Worm (Caenorhabditis elegans) whole organism, L2 larva: ENCODE results near the gene metl-9.

ENCODE experiments used
- Y55F3AM.14 ChIP-seq: fragments of 200-800 bp; sonication (Bioruptor generic); optimal IDR thresholded peaks from 2 replicates; lab custom pipeline; 2018; ENCODE audit warnings: mild to moderate bottlenecking, missing genetic modification characterization, missing compliant biosample characterization
- ZK546.5 ChIP-seq: sonication (generic microtip); optimal IDR thresholded peaks from 2 replicates; lab custom pipeline; 2017; ENCODE audit warnings: missing biosample characterization, missing genetic modification characterization
- alr-1 ChIP-seq: fragments of 150-350 bp; optimal IDR thresholded peaks from 2 replicates; lab custom pipeline; 2014; ENCODE audit warnings: missing biosample characterization, missing genetic modification characterization
- aly-2 ChIP-seq: fragments of 150-350 bp; optimal IDR thresholded peaks from 2 replicates; lab custom pipeline; 2014; ENCODE audit warnings: missing biosample characterization, missing genetic modification characterization
- ama-1 ChIP-seq: fragments of 150-350 bp; optimal IDR thresholded peaks from 2 replicates; lab custom pipeline; 2018; ENCODE audit warnings: inconsistent platforms
- blmp-1 ChIP-seq: sonication (generic microtip); optimal IDR thresholded peaks from 2 replicates; lab custom pipeline; 2017; ENCODE audit warnings: missing genetic modification characterization, mild to moderate bottlenecking, missing compliant biosample characterization, antibody characterized with exemption, moderate library complexity; ENCODE audit not compliant: insufficient read depth
- ceh-16 ChIP-seq: fragments of 150-350 bp; optimal IDR thresholded peaks from 2 replicates; lab custom pipeline; 2014; ENCODE audit warnings: missing biosample characterization, missing genetic modification characterization
- crh-2 ChIP-seq: sonication (generic microtip); optimal IDR thresholded peaks from 2 replicates; lab custom pipeline; 2017; ENCODE audit warnings: missing biosample characterization, missing genetic modification characterization
- dmd-4 ChIP-seq: sonication (generic microtip); optimal IDR thresholded peaks from 2 replicates; lab custom pipeline; 2017; ENCODE audit warnings: missing biosample characterization, missing genetic modification characterization
- egl-27 ChIP-seq: sonication (generic microtip); optimal IDR thresholded peaks from 3 replicates; lab custom pipeline; 2017; ENCODE audit warnings: missing biosample characterization, missing genetic modification reagents, missing genetic modification characterization
- elt-1 ChIP-seq: fragments of 150-350 bp; optimal IDR thresholded peaks from 2 replicates; lab custom pipeline; 2014; ENCODE audit warnings: missing biosample characterization, missing genetic modification characterization
- elt-3 ChIP-seq: sonication (generic microtip); optimal IDR thresholded peaks from 2 replicates; lab custom pipeline; 2017; ENCODE audit warnings: missing biosample characterization, missing genetic modification characterization
- fos-1 ChIP-seq: fragments of 150-350 bp; optimal IDR thresholded peaks from 2 replicates; lab custom pipeline; 2014; ENCODE audit warnings: missing biosample characterization, missing genetic modification characterization
- gmeb-1 ChIP-seq: fragments of 150-350 bp; optimal IDR thresholded peaks from 2 replicates; lab custom pipeline; 2014; ENCODE audit warnings: missing biosample characterization, missing genetic modification characterization
- lin-13 ChIP-seq: fragments of 150-350 bp; optimal IDR thresholded peaks from 2 replicates; lab custom pipeline; 2014; ENCODE audit warnings: missing biosample characterization, missing genetic modification reagents, missing genetic modification characterization
- lin-39 ChIP-seq: fragments of 150-350 bp; optimal IDR thresholded peaks from 2 replicates; lab custom pipeline; 2014; ENCODE audit warnings: missing biosample characterization, missing genetic modification reagents, missing genetic modification characterization
- lsy-2 ChIP-seq, 2 experiments: fragments of 150-350 bp in 1 of 2; sonication (generic microtip) in 1 of 2; optimal IDR thresholded peaks; 2 replicates each; lab custom pipeline; 2014 to 2017; ENCODE audit warnings: missing biosample characterization in 2 of 2, missing genetic modification characterization in 2 of 2
- mab-5 ChIP-seq: fragments of 150-350 bp; optimal IDR thresholded peaks from 2 replicates; lab custom pipeline; 2014; ENCODE audit warnings: missing biosample characterization, missing genetic modification characterization
- mdl-1 ChIP-seq, 2 experiments: fragments of 150-350 bp in 1 of 2; sonication (generic microtip) in 1 of 2; optimal IDR thresholded peaks; 2 replicates each; lab custom pipeline; 2017; ENCODE audit warnings: missing biosample characterization in 2 of 2, missing genetic modification characterization in 2 of 2
- nhr-10 ChIP-seq: sonication (generic microtip); optimal IDR thresholded peaks from 2 replicates; lab custom pipeline; 2017; ENCODE audit warnings: missing biosample characterization, missing genetic modification characterization
- nhr-12 ChIP-seq: fragments of 150-350 bp; optimal IDR thresholded peaks from 2 replicates; lab custom pipeline; 2014; ENCODE audit warnings: missing biosample characterization, missing genetic modification characterization
- nhr-129 ChIP-seq: fragments of 150-350 bp; optimal IDR thresholded peaks from 2 replicates; lab custom pipeline; 2014; ENCODE audit warnings: missing biosample characterization, missing genetic modification characterization
- nhr-21 ChIP-seq: fragments of 150-350 bp; optimal IDR thresholded peaks from 2 replicates; lab custom pipeline; 2014; ENCODE audit warnings: missing biosample characterization, missing genetic modification characterization
- nhr-23 ChIP-seq: fragments of 150-350 bp; optimal IDR thresholded peaks from 2 replicates; lab custom pipeline; 2014; ENCODE audit warnings: missing biosample characterization, missing genetic modification reagents, missing genetic modification characterization
- nhr-237 ChIP-seq: fragments of 150-350 bp; optimal IDR thresholded peaks from 2 replicates; lab custom pipeline; 2014; ENCODE audit warnings: missing biosample characterization, missing genetic modification characterization
- nhr-6 ChIP-seq: fragments of 150-350 bp; optimal IDR thresholded peaks from 2 replicates; lab custom pipeline; 2014; ENCODE audit warnings: missing biosample characterization, missing genetic modification characterization
- nhr-77 ChIP-seq: fragments of 150-350 bp; optimal IDR thresholded peaks from 2 replicates; lab custom pipeline; 2014; ENCODE audit warnings: missing biosample characterization, missing genetic modification characterization
- peb-1 ChIP-seq: fragments of 150-350 bp; optimal IDR thresholded peaks from 2 replicates; lab custom pipeline; 2014; ENCODE audit warnings: missing biosample characterization, missing genetic modification characterization
- sem-4 ChIP-seq: fragments of 150-350 bp; optimal IDR thresholded peaks from 2 replicates; lab custom pipeline; 2014; ENCODE audit warnings: missing biosample characterization, missing genetic modification reagents, missing genetic modification characterization
- skn-1 ChIP-seq: sonication (generic microtip); optimal IDR thresholded peaks from 2 replicates; lab custom pipeline; 2017; ENCODE audit warnings: missing biosample characterization, missing genetic modification characterization
- sma-3 ChIP-seq: sonication (generic microtip); optimal IDR thresholded peaks from 2 replicates; lab custom pipeline; 2016; ENCODE audit warnings: missing genetic modification reagents, missing genetic modification characterization, missing compliant biosample characterization
- sma-9 ChIP-seq, 2 experiments: fragments of 150-350 bp in 1 of 2; sonication (generic microtip) in 1 of 2; optimal IDR thresholded peaks; 2 replicates each; lab custom pipeline; 2014 to 2016; ENCODE audit warnings: missing genetic modification characterization in 2 of 2, mild to moderate bottlenecking in 1 of 2, missing biosample characterization in 1 of 2, missing compliant biosample characterization in 1 of 2, missing genetic modification reagents in 1 of 2, moderate library complexity in 1 of 2
- snpc-4 ChIP-seq: fragments of 150-350 bp; optimal IDR thresholded peaks from 2 replicates; lab custom pipeline; 2014; ENCODE audit warnings: missing biosample characterization, missing genetic modification characterization
- unc-39 ChIP-seq: fragments of 150-350 bp; optimal IDR thresholded peaks from 2 replicates; lab custom pipeline; 2014; ENCODE audit warnings: missing biosample characterization, missing genetic modification characterization
- unc-55 ChIP-seq: fragments of 150-350 bp; sonication (generic microtip); optimal IDR thresholded peaks from 3 replicates; lab custom pipeline; 2014; ENCODE audit warnings: missing biosample characterization, missing genetic modification reagents, missing genetic modification characterization
- unc-62 ChIP-seq: fragments of 150-350 bp; optimal IDR thresholded peaks from 2 replicates; lab custom pipeline; 2014; ENCODE audit warnings: missing biosample characterization, missing genetic modification reagents, missing genetic modification characterization
- zag-1 ChIP-seq: fragments of 150-350 bp; optimal IDR thresholded peaks from 2 replicates; lab custom pipeline; 2014; ENCODE audit warnings: missing biosample characterization, missing genetic modification characterization
- ztf-1 ChIP-seq: fragments of 200-800 bp; sonication (Bioruptor generic); conservative IDR thresholded peaks from 2 replicates; pipeline ENCODE4 v1.3.6; 2022; ENCODE audit warnings: missing genetic modification characterization, missing compliant biosample characterization
- ztf-11 ChIP-seq: sonication (generic microtip); optimal IDR thresholded peaks from 2 replicates; lab custom pipeline; 2017; ENCODE audit warnings: missing biosample characterization, missing genetic modification characterization
- ztf-4 ChIP-seq: fragments of 150-350 bp; optimal IDR thresholded peaks from 2 replicates; lab custom pipeline; 2014; ENCODE audit warnings: missing biosample characterization, missing genetic modification characterization

The metl-9 gene

DNA sequence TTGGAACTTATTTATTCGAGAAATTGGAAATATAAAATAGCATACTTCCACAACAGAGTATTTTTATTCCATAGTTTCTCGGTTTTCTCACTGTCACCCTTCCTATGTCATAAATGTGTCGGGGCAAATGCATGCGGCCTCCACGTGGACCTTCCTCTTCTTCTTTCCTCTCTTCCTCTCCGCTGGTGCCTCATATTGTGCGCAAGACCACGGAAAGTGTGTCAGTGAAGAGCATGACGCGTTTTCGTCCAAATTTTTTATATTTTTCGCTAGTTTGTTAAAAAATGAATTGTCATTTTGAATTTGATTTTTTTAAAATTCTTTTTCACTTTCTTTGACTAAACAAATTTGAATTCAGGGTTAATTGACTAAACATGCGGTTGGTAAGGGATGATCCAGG, 13.9 kb downstream of the metl-9 start, which contains the start of gene mans-3 (continued):
- no peak for TF ChIP-seq nhr-10
- peak; percentile 85 for TF ChIP-seq gmeb-1 (tag; lab: Kevin White, UChicago)
- peak; percentile 23 for TF ChIP-seq lin-39 (tag; lab: Kevin White, UChicago)
- TF ChIP-seq nhr-21 (tag; lab: Kevin White, UChicago), result peak; percentile 89
- TF ChIP-seq peb-1 (tag; lab: Kevin White, UChicago), result no peak
- no peak for TF ChIP-seq alr-1 (tag; lab: Kevin White, UChicago)
- no peak for TF ChIP-seq unc-62 (GFP tag; lab: Kevin White, UChicago)
- peak; percentile 59 for TF ChIP-seq ceh-16 (tag; lab: Kevin White, UChicago)
- TF ChIP-seq ztf-11 (tag; lab: Kevin White, UChicago), result no peak
- peak; percentile 67 for TF ChIP-seq ztf-4
- TF ChIP-seq elt-1 (tag; lab: Kevin White, UChicago), result no peak
- TF ChIP-seq nhr-6 (tag; lab: Kevin White, UChicago), result peak; percentile 88
- no peak for TF ChIP-seq ztf-1 (GFP tag; lab: Robert Waterston, UW)
- TF ChIP-seq nhr-77 (tag; lab: Kevin White, UChicago), result peak; percentile 48
- no peak for TF ChIP-seq nhr-237 (tag; lab: Kevin White, UChicago)
- TF ChIP-seq dmd-4 (tag; lab: Kevin White, UChicago), result no peak
- no peak for TF ChIP-seq ZK546.5
- TF ChIP-seq blmp-1 (tag; lab: Kevin White, UChicago), result peak; percentile 43
- no peak for TF ChIP-seq elt-3 (tag; lab: Kevin White, UChicago)
- peak; percentile 43 for TF ChIP-seq Y55F3AM.14 (GFP tag; lab: Kevin White, UChicago)
- peak; percentile 5 for TF ChIP-seq ama-1
- no peak for TF ChIP-seq nhr-12 (tag; lab: Kevin White, UChicago)
- TF ChIP-seq nhr-129 (tag; lab: Kevin White, UChicago), result peak; percentile 93
- TF ChIP-seq lsy-2 (tag; optimal IDR thresholded peaks at IDR 0.05; lab: Kevin White, UChicago), result peak; percentile 77 to 93
- TF ChIP-seq sma-9 (GFP tag; optimal IDR thresholded peaks at IDR 0.05; lab: Kevin White, UChicago), result peak; percentile 94
- TF ChIP-seq sma-9 (tag; optimal IDR thresholded peaks at IDR 0.05; lab: Kevin White, UChicago), result no peak

DNA sequence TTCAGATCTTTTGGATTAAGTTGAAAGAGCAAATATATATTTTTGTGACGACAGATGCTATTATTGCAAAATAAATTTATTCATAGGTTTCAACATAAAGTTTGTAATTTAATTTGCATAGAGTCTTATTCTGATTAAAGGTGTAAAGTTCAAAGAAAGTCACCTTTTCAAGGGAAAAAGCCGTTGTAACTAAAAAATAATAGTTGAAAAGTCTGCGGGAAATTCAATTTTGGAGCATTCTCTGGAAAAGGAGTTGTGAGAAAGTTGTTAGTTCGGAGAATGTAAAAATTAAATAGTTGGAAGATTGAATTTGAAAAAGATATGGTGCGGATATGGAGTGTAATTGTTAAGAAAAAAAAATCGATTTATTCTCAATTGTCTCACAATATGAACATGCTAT, 14.9 kb downstream of the metl-9 start:
- TF ChIP-seq unc-55 (GFP tag; lab: Kevin White, UChicago) (no peak), nhr-21 (tag; lab: Kevin White, UChicago) (peak; percentile 20), lsy-2 (tag; optimal IDR thresholded peaks at IDR 0.05; lab: Kevin White, UChicago) (peak in 1 of 2 experiments; percentile 7)
- TF ChIP-seq, all 48 proteins: peak for 2

DNA sequence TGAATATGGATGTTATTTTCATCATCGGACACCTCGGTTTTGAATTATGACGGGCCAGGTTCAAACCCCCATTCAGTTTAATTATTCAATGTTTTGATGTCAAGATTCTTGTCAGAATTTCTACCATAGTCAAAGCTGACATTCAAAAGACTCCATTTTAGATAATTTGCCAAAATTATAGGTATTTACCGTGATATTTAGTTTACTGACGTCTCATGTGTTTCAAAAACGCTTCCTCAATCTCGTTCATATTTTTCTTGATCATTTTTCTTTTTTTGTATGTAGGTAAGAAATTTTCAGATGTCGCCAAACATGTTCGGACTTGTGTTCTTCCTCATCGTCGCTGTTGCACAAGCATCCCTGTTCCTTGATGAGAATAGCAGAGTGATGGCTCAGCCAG, 16.2 kb downstream of the metl-9 start, which contains the start of gene EGAP5.1:
Gene EGAP5.1, plus strand, starts transcription at position 301 of the 400 bp plus-strand sequence.
- no peak for TF ChIP-seq sma-3 (GFP tag; lab: Kevin White, UChicago)
- TF ChIP-seq peb-1 (tag; lab: Kevin White, UChicago), result no peak
- no peak for TF ChIP-seq nhr-77 (tag; lab: Kevin White, UChicago)
- TF ChIP-seq nhr-10, result no peak
- no peak for TF ChIP-seq zag-1
- no peak for TF ChIP-seq mab-5 (tag; lab: Kevin White, UChicago)
- TF ChIP-seq aly-2 (tag; lab: Kevin White, UChicago), result no peak
- no peak for TF ChIP-seq crh-2
- TF ChIP-seq snpc-4 (tag; lab: Kevin White, UChicago), result no peak
- no peak for TF ChIP-seq unc-55 (GFP tag; lab: Kevin White, UChicago)
- TF ChIP-seq nhr-12 (tag; lab: Kevin White, UChicago), result no peak
- no peak for TF ChIP-seq nhr-23 (tag; lab: Kevin White, UChicago)
- no peak for TF ChIP-seq ztf-1 (GFP tag; lab: Robert Waterston, UW)
- TF ChIP-seq mdl-1 (tag; optimal IDR thresholded peaks at IDR 0.05; lab: Kevin White, UChicago), result no peak
- no peak for TF ChIP-seq skn-1 (tag; lab: Kevin White, UChicago)
- TF ChIP-seq nhr-129 (tag; lab: Kevin White, UChicago), result no peak
- TF ChIP-seq unc-39 (tag; lab: Kevin White, UChicago), result no peak

ce11 chrX:5159645-5160044, 19.3 kb downstream of the metl-9 start, which contains the start of gene C31H2.4:
TSS of gene C31H2.4 (minus strand) at chrX:5159663.
- TF ChIP-seq lin-13 (GFP tag; lab: Kevin White, UChicago), result no peak
- no peak for TF ChIP-seq sem-4
- no peak for TF ChIP-seq egl-27 (tag; lab: Kevin White, UChicago)
- TF ChIP-seq skn-1 (tag; lab: Kevin White, UChicago), result no peak
- no peak for TF ChIP-seq nhr-21 (tag; lab: Kevin White, UChicago)
- TF ChIP-seq fos-1 (tag; lab: Kevin White, UChicago), result peak; percentile 29
- TF ChIP-seq gmeb-1 (tag; lab: Kevin White, UChicago), result no peak
- TF ChIP-seq, all 48 proteins: peak for 1
